Worm (Caenorhabditis elegans) whole organism, L3 larva: ENCODE measurements around the gene mdh-2.
A peak's percentile ranks its signal among the peaks of the same experiment; 100 is the strongest.

Experiments used
- R02D3.7 ChIP-seq: fragments of 150-350 bp; optimal IDR thresholded peaks from 2 replicates; lab custom pipeline; 2014; ENCODE audit warnings: missing biosample characterization, missing genetic modification characterization
- ama-1 ChIP-seq: fragments of 150-350 bp; optimal IDR thresholded peaks from 2 replicates; lab custom pipeline; 2018
- ceh-28 ChIP-seq: fragments of 150-350 bp; optimal IDR thresholded peaks from 2 replicates; lab custom pipeline; 2014; ENCODE audit warnings: missing biosample characterization, missing genetic modification reagents, missing genetic modification characterization
- ceh-9 ChIP-seq: sonication (generic microtip); optimal IDR thresholded peaks from 2 replicates; lab custom pipeline; 2018; ENCODE audit warnings: missing biosample characterization, missing genetic modification characterization
- daf-12 ChIP-seq: fragments of 150-350 bp; optimal IDR thresholded peaks from 2 replicates; lab custom pipeline; 2014; ENCODE audit warnings: missing biosample characterization, missing genetic modification reagents, missing genetic modification characterization
- egl-5 ChIP-seq: fragments of 150-350 bp; optimal IDR thresholded peaks from 2 replicates; lab custom pipeline; 2017; ENCODE audit warnings: missing biosample characterization, missing genetic modification reagents, missing genetic modification characterization, inconsistent platforms
- elt-1 ChIP-seq: fragments of 150-350 bp; optimal IDR thresholded peaks from 2 replicates; lab custom pipeline; 2014; ENCODE audit warnings: missing biosample characterization, missing genetic modification characterization
- elt-2 ChIP-seq: sonication (generic microtip); optimal IDR thresholded peaks from 2 replicates; lab custom pipeline; 2016; ENCODE audit warnings: missing genetic modification reagents, mild to moderate bottlenecking, missing genetic modification characterization, missing compliant biosample characterization
- elt-3 ChIP-seq, 3 experiments: fragments of 150-350 bp in 1 of 3; sonication (generic microtip) in 2 of 3; optimal IDR thresholded peaks; 2 replicates in 2 of 3; 4 replicates in 1 of 3; lab custom pipeline; 2014 to 2017; ENCODE audit warnings: missing biosample characterization in 3 of 3, missing genetic modification characterization in 3 of 3
- eor-1 ChIP-seq, 2 experiments: fragments of 150-350 bp; optimal IDR thresholded peaks; 2 replicates each; lab custom pipeline; 2014 to 2018; ENCODE audit warnings: missing biosample characterization in 2 of 2, missing genetic modification characterization in 2 of 2
- fkh-10 ChIP-seq: sonication (generic microtip); optimal IDR thresholded peaks from 2 replicates; lab custom pipeline; 2017; ENCODE audit warnings: missing biosample characterization, missing genetic modification reagents, missing genetic modification characterization
- hmg-11 ChIP-seq: sonication (generic microtip); optimal IDR thresholded peaks from 2 replicates; lab custom pipeline; 2016; ENCODE audit warnings: missing genetic modification characterization, missing compliant biosample characterization
- lin-15B ChIP-seq: fragments of 150-350 bp; optimal IDR thresholded peaks from 2 replicates; lab custom pipeline; 2014; ENCODE audit warnings: missing biosample characterization, missing genetic modification characterization
- lin-39 ChIP-seq: fragments of 150-350 bp; optimal IDR thresholded peaks from 2 replicates; lab custom pipeline; 2018; ENCODE audit warnings: missing biosample characterization, missing genetic modification reagents, missing genetic modification characterization
- mdl-1 ChIP-seq: fragments of 150-350 bp; optimal IDR thresholded peaks from 2 replicates; lab custom pipeline; 2014; ENCODE audit warnings: missing biosample characterization, missing genetic modification characterization
- mml-1 ChIP-seq: fragments of 150-350 bp; sonication (generic microtip); optimal IDR thresholded peaks from 3 replicates; lab custom pipeline; 2014; ENCODE audit warnings: missing biosample characterization, missing genetic modification characterization
- nfya-1 ChIP-seq: sonication (generic microtip); optimal IDR thresholded peaks from 2 replicates; lab custom pipeline; 2017; ENCODE audit warnings: missing genetic modification characterization, mild to moderate bottlenecking, missing compliant biosample characterization, antibody characterized with exemption, moderate library complexity; ENCODE audit not compliant: insufficient read depth
- nhr-12 ChIP-seq: fragments of 150-350 bp; optimal IDR thresholded peaks from 2 replicates; lab custom pipeline; 2014; ENCODE audit warnings: missing biosample characterization, missing genetic modification characterization
- nhr-23 ChIP-seq: fragments of 150-350 bp; optimal IDR thresholded peaks from 2 replicates; lab custom pipeline; 2014; ENCODE audit warnings: missing biosample characterization, missing genetic modification reagents, missing genetic modification characterization
- nhr-25 ChIP-seq: sonication (generic microtip); optimal IDR thresholded peaks from 2 replicates; lab custom pipeline; 2017; ENCODE audit warnings: missing biosample characterization, missing genetic modification characterization
- nhr-43 ChIP-seq: sonication (generic microtip); optimal IDR thresholded peaks from 2 replicates; lab custom pipeline; 2016; ENCODE audit warnings: mild to moderate bottlenecking, missing genetic modification characterization, missing compliant biosample characterization; ENCODE audit not compliant: poor library complexity, severe bottlenecking
- nhr-77 ChIP-seq: fragments of 150-350 bp; optimal IDR thresholded peaks from 2 replicates; lab custom pipeline; 2014; ENCODE audit warnings: missing biosample characterization, missing genetic modification characterization
- pha-4 ChIP-seq: fragments of 150-350 bp; optimal IDR thresholded peaks from 2 replicates; lab custom pipeline; 2014; ENCODE audit warnings: missing biosample characterization, missing genetic modification reagents, missing genetic modification characterization
- pqm-1 ChIP-seq: fragments of 150-350 bp; optimal IDR thresholded peaks from 2 replicates; lab custom pipeline; 2017; ENCODE audit warnings: missing biosample characterization, missing genetic modification characterization, inconsistent platforms
- skn-1 ChIP-seq: fragments of 150-350 bp; optimal IDR thresholded peaks from 2 replicates; lab custom pipeline; 2014; ENCODE audit warnings: missing biosample characterization, missing genetic modification characterization
- tbx-2 ChIP-seq: sonication (generic microtip); optimal IDR thresholded peaks from 2 replicates; lab custom pipeline; 2016; ENCODE audit warnings: mild to moderate bottlenecking, missing genetic modification characterization, missing compliant biosample characterization
- unc-62 ChIP-seq: fragments of 150-350 bp; sonication (generic microtip); optimal IDR thresholded peaks from 4 replicates; lab custom pipeline; 2014; ENCODE audit warnings: missing biosample characterization, missing genetic modification reagents, missing genetic modification characterization

Gene mdh-2

DNA sequence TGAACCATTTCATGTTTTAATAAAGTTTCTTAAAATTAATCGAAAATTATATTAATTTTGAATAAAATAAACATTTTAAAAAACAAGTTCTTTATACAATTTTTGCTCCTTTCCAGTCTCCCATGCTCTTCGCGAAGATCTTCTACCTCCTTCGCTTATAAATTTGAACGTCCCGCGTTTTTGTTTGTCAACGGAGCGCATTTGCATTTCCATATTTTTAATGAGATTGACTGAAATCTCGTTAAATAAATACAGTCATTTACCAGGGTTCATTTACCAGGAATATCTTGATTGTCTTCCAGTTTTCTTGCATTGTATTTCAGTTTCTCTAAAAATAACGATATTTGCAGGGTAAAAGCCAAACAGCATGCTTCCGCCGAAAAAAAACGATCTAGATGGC lies 7.2 kb upstream of the mdh-2 start, which contains the start of gene cmtr-2:
Gene cmtr-2, plus strand, starts transcription at position 351 of the 400 bp plus-strand sequence.
- TF ChIP-seq R02D3.7 (tag; lab: Kevin White, UChicago), result peak; percentile 17
- TF ChIP-seq nfya-1 (tag; lab: Kevin White, UChicago), result peak; percentile 49
- TF ChIP-seq nhr-23 (tag; lab: Kevin White, UChicago), result peak; percentile 27
- no peak for TF ChIP-seq skn-1 (tag; lab: Kevin White, UChicago)
- peak; percentile 14 for TF ChIP-seq elt-2 (tag; lab: Kevin White, UChicago)
- TF ChIP-seq pha-4 (tag; lab: Kevin White, UChicago), result peak; percentile 71
- TF ChIP-seq lin-15B, result peak; percentile 71
- TF ChIP-seq egl-5 (tag; lab: Kevin White, UChicago), result peak; percentile 52
- no peak for TF ChIP-seq unc-62
- TF ChIP-seq ceh-28, result no peak
- TF ChIP-seq lin-39 (tag; lab: Kevin White, UChicago), result peak; percentile 66
- peak; percentile 21 for TF ChIP-seq hmg-11
- no peak for TF ChIP-seq eor-1 (tag; optimal IDR thresholded peaks at IDR 0.05; lab: Kevin White, UChicago)
- no peak for TF ChIP-seq mml-1 (tag; lab: Kevin White, UChicago)
- TF ChIP-seq, all 47 proteins: peak for 9

DNA sequence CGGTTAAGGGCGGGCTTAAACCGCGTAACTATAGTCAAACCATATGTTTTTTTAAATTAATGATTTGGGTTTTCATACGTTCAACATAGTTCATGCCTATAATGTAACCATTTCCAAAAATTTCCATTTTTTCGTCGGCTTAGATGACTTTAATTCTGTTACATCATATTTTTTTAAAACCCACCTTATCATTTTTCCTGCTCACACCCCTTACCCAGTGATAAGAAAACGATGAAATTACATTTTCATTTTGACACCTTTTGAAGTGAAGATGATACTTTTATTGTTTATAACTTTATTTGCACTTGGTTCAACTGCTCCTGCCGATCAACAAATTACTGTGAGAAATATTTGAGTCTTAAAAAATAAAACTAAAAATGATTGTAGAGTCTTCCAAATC lies 4.4 kb upstream of the mdh-2 start, which contains the start of gene ctsa-4.2:
Gene ctsa-4.2, plus strand, starts transcription at position 247 of the 400 bp plus-strand sequence.
- TF ChIP-seq fkh-10 (GFP tag; lab: Kevin White, UChicago) (no peak), skn-1 (tag; lab: Kevin White, UChicago) (peak; percentile 58), elt-2 (tag; lab: Kevin White, UChicago) (peak; percentile 83)
- TF ChIP-seq, all 47 proteins: peak for 2

DNA sequence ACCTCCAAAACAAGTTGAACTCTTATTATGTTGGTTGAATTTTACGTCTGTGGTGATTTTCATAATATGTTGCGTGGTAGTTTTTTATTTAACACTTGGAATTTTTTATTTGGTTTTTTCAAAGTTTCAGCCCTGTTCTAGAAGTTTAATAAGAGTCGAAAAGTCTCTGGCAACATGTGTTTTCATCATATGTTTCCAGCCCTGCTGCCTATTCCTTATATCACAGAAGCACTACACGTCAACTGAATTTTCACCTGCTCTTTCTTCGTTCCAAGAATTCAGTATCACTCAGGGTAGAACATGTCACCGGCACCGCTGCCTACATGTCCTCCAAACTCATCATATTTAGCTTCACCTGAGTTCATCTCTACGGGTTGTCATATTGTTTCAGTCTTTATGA lies 2.6 kb upstream of the mdh-2 start, which contains the start of gene srh-40:
Gene srh-40, plus strand, starts transcription at position 301 of the 400 bp plus-strand sequence.
- TF ChIP-seq nhr-43 (tag; lab: Kevin White, UChicago) (no peak), elt-1 (tag; lab: Kevin White, UChicago) (no peak), lin-39 (tag; lab: Kevin White, UChicago) (no peak), nhr-12 (tag; lab: Kevin White, UChicago) (no peak), unc-62 (no peak), mdl-1 (tag; lab: Kevin White, UChicago) (no peak), daf-12 (no peak), skn-1 (tag; lab: Kevin White, UChicago) (no peak), elt-2 (tag; lab: Kevin White, UChicago) (no peak), pqm-1 (tag; lab: Kevin White, UChicago) (no peak), nhr-25 (no peak), tbx-2 (tag; lab: Kevin White, UChicago) (no peak), mml-1 (tag; lab: Kevin White, UChicago) (no peak), nhr-77 (tag; lab: Kevin White, UChicago) (no peak), ceh-9 (tag; lab: Kevin White, UChicago) (no peak), R02D3.7 (tag; lab: Kevin White, UChicago) (no peak), pha-4 (tag; lab: Kevin White, UChicago) (no peak)

DNA sequence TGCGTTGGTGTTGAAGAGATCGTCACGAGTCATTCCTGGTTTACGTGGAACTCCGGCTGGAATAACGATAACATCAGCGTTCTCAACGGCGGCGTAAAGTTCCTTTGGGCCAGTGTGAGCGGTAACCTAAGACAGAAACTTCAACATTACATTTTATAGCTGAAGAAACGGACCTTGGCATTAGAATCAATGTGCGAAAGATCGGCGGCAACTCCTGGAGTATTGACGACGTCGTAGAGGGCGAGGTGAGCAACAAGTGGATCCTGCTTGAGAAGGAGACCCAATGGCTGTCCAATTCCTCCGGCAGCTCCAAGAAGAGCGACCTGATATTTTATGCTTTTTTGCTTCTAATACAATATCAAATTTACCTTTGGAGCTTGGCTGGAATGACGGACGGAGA lies 260 bp downstream of the mdh-2 start:
- TF ChIP-seq tbx-2 (tag; lab: Kevin White, UChicago) (no peak), pha-4 (tag; lab: Kevin White, UChicago) (no peak), eor-1 (tag; optimal IDR thresholded peaks at IDR 0.05; lab: Kevin White, UChicago) (no peak), nhr-77 (tag; lab: Kevin White, UChicago) (no peak)

DNA sequence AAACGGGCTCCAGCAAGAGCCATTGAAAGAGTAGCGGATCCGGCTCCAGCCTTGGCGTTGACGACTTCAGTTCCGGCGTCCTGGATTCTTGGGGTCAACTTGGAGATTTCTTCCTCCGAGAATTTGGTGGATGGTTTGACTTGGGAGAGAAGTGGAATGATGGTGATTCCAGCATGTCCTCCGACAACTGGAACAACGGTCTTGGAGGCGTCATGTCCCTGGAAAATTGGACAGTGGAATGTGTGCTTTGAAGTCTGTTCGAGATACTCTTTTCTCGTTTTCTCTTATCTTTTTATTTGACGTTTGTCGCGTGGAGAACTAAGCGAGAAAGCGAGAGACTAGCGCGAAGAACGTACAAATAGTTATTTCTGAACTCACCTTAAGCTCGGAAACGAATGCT lies 839 bp downstream of the mdh-2 start:
- TF ChIP-seq ama-1 (lab: Kevin White, UChicago) (peak; percentile 45), elt-2 (tag; lab: Kevin White, UChicago) (peak; percentile 28), elt-3 (tag; optimal IDR thresholded peaks at IDR 0.05; lab: Kevin White, UChicago) (no peak)
- TF ChIP-seq, all 47 proteins: peak for 2

DNA sequence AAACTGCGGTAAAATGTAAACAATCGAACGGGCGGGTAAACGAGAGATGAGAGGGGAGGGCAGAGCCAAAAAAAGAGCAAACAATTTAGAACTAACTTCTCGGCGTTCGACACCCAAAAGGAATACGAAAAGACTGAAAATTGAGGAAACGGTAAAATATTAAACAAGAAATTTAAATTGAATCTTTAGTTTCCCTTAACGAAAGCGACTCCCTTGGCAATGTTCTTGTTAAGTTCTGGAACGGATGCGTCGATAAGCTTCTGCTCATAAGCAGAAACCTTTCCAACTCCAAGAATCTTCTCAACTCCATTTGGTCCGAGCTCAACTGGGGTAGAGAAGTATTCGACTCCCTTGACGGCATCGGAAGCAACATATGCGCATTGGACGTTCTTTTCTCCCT lies 1.3 kb downstream of the mdh-2 start:
- TF ChIP-seq nhr-77 (tag; lab: Kevin White, UChicago), result no peak
- TF ChIP-seq skn-1 (tag; lab: Kevin White, UChicago), result no peak
- TF ChIP-seq pha-4 (tag; lab: Kevin White, UChicago), result peak; percentile 64
- TF ChIP-seq, all 47 proteins: peak for 1
